Worm (Caenorhabditis elegans) whole organism, early embryonic: ENCODE results near the gene F13B12.6.

Experiments used
- B0310.2 ChIP-seq: sonication (generic microtip); optimal IDR thresholded peaks from 2 replicates; lab custom pipeline; 2016; ENCODE audit warnings: mild to moderate bottlenecking, missing genetic modification characterization, missing compliant biosample characterization
- ama-1 ChIP-seq: fragments of 150-350 bp; optimal IDR thresholded peaks from 2 replicates; lab custom pipeline; 2014
- ets-7 ChIP-seq: sonication (generic microtip); optimal IDR thresholded peaks from 2 replicates; lab custom pipeline; 2016; ENCODE audit warnings: missing genotype, missing genetic modification characterization, missing compliant biosample characterization
- hmg-4 ChIP-seq: fragments of 200-800 bp; sonication (Bioruptor generic); optimal IDR thresholded peaks from 2 replicates; lab custom pipeline; 2018; ENCODE audit warnings: mild to moderate bottlenecking, missing genetic modification characterization, missing compliant biosample characterization
- hnd-1 ChIP-seq: sonication (generic microtip); optimal IDR thresholded peaks from 2 replicates; lab custom pipeline; 2016; ENCODE audit warnings: missing genetic modification characterization, missing compliant biosample characterization
- sea-1 ChIP-seq: fragments of 200-800 bp; sonication (Bioruptor generic); conservative IDR thresholded peaks from 2 replicates; pipeline ENCODE4 v1.3.6; 2022; ENCODE audit warnings: missing genetic modification characterization, missing compliant biosample characterization

DNA sequence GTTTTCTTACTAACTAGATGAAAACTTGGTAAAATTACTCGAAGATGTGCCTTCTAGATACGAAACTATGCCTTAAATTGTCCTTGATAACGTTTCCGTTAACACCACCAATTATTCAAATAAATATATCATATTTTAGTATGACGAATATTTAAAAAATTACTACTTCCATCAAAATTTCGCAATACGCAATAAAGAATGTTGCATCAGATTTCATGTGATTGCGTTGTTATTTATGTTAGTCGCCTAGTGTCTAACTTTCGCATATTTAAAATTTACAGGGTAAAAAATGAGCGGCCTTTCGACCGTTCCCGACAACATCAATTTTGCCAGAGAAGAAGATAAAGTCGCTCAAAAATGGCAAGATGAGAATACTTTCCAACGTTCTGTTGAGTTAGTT lies 49.4 kb downstream of the F13B12.6 start, which contains the start of gene iars-1:
- no peak for TF ChIP-seq ama-1 (lab: Kevin White, UChicago)
- no peak for TF ChIP-seq hnd-1 (tag; lab: Kevin White, UChicago)
- no peak for TF ChIP-seq B0310.2 (tag; lab: Kevin White, UChicago)
- no peak for TF ChIP-seq ets-7 (tag; lab: Kevin White, UChicago)
- no peak for TF ChIP-seq hmg-4 (GFP tag; lab: Kevin White, UChicago)
- no peak for TF ChIP-seq sea-1 (GFP tag; lab: Robert Waterston, UW)
